Worm (Caenorhabditis elegans): ENCODE measurements around the gene T24A6.17.

DNA sequence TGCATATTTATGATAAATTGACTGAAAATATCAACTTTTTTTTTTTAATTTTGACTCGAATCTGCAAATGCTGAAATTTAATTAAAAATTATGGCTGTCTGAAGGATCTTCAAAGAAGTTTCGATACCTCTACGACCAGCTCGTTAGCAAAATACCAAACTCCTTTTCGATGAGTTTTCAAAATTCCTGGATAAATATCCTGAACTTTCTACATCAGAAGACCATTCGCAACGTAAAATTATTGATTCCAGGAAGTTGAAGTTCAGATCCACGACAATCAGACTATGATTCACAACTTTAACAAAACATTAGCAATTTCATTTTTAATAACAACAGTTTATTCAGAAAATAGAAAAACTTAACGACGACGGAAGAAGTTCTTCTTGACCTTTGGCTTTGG is 20.8 kb upstream of the T24A6.17 start:
- no peak for TF ChIP-seq unc-62 (GFP tag; optimal IDR thresholded peaks at IDR 0.05)
- TF ChIP-seq ama-1 (optimal IDR thresholded peaks at IDR 0.05): no peak
- no peak for TF ChIP-seq snpc-4 (tag; optimal IDR thresholded peaks at IDR 0.05)
- no peak for TF ChIP-seq lin-15B (tag; optimal IDR thresholded peaks at IDR 0.05)
- no peak for TF ChIP-seq lin-39 (tag; optimal IDR thresholded peaks at IDR 0.05)
- no peak for TF ChIP-seq ces-1 (GFP tag; optimal IDR thresholded peaks at IDR 0.05)
- TF ChIP-seq nhr-237 (tag; optimal IDR thresholded peaks at IDR 0.05): no peak
- no peak for TF ChIP-seq zag-1 (tag; optimal IDR thresholded peaks at IDR 0.05)
